Fruit fly (Drosophila melanogaster) whole organism, embryonic: ENCODE measurements around the gene CG12182.
A peak's percentile ranks its signal among the peaks of the same experiment; 100 is the strongest.

Experiments used
- CG13287 ChIP-seq: fragments of 200-800 bp; sonication (Bioruptor generic); IDR thresholded peaks from 2 replicates; pipeline ENCODE4 v1.3.6; 2022; ENCODE audit warnings: missing biosample characterization, missing genetic modification characterization; ENCODE audit not compliant: partially characterized antibody
- CG13624 ChIP-seq: fragments of 200-800 bp; sonication (Bioruptor generic); optimal IDR thresholded peaks from 2 replicates; lab custom pipeline; 2016; ENCODE audit warnings: missing biosample characterization, missing genetic modification characterization
- CG6791 ChIP-seq: fragments of 200-800 bp; sonication (Bioruptor generic); IDR thresholded peaks from 3 replicates; pipeline ENCODE4 v1.3.6; 2022; ENCODE audit warnings: missing biosample characterization, missing genetic modification characterization; ENCODE audit not compliant: partially characterized antibody
- Hsf ChIP-seq: fragments of 200-800 bp; sonication (Bioruptor generic); optimal IDR thresholded peaks from 3 replicates; lab custom pipeline; 2016; ENCODE audit warnings: missing biosample characterization, missing genetic modification characterization
- Mes4 ChIP-seq: fragments of 200-800 bp; sonication (Bioruptor generic); optimal IDR thresholded peaks from 2 replicates; lab custom pipeline; 2016; ENCODE audit warnings: missing biosample characterization, missing genetic modification characterization
- Oli ChIP-seq: fragments of 200-800 bp; sonication (Bioruptor generic); optimal IDR thresholded peaks from 2 replicates; lab custom pipeline; 2018; ENCODE audit warnings: missing biosample characterization, mild to moderate bottlenecking, missing genetic modification characterization, moderate library complexity
- Optix ChIP-seq: fragments of 200-800 bp; sonication (Bioruptor generic); IDR thresholded peaks from 3 replicates; pipeline ENCODE4 v1.3.6; 2022; ENCODE audit warnings: missing biosample characterization, missing genetic modification characterization
- Ravus ChIP-seq: fragments of 200-800 bp; sonication (Bioruptor generic); IDR thresholded peaks from 2 replicates; pipeline ENCODE4 v1.3.6; 2022; ENCODE audit warnings: missing biosample characterization, missing genetic modification characterization
- bcd ChIP-seq: fragments of 200-800 bp; sonication (Bioruptor generic); optimal IDR thresholded peaks from 2 replicates; lab custom pipeline; 2017; ENCODE audit warnings: missing biosample characterization, mild to moderate bottlenecking, missing genetic modification characterization
- dan ChIP-seq: fragments of 200-800 bp; sonication (Bioruptor generic); IDR thresholded peaks from 2 replicates; pipeline ENCODE4 v1.3.6; 2022; ENCODE audit warnings: missing biosample characterization, missing genetic modification characterization
- knrl ChIP-seq: fragments of 200-800 bp; sonication (Bioruptor generic); IDR thresholded peaks from 3 replicates; pipeline ENCODE4 v1.3.6; 2022; ENCODE audit warnings: missing biosample characterization, missing genetic modification characterization; ENCODE audit not compliant: partially characterized antibody
- psq ChIP-seq: fragments of 200-800 bp; sonication (Bioruptor generic); optimal IDR thresholded peaks from 2 replicates; lab custom pipeline; 2017; ENCODE audit warnings: missing biosample characterization, missing genetic modification characterization

DNA sequence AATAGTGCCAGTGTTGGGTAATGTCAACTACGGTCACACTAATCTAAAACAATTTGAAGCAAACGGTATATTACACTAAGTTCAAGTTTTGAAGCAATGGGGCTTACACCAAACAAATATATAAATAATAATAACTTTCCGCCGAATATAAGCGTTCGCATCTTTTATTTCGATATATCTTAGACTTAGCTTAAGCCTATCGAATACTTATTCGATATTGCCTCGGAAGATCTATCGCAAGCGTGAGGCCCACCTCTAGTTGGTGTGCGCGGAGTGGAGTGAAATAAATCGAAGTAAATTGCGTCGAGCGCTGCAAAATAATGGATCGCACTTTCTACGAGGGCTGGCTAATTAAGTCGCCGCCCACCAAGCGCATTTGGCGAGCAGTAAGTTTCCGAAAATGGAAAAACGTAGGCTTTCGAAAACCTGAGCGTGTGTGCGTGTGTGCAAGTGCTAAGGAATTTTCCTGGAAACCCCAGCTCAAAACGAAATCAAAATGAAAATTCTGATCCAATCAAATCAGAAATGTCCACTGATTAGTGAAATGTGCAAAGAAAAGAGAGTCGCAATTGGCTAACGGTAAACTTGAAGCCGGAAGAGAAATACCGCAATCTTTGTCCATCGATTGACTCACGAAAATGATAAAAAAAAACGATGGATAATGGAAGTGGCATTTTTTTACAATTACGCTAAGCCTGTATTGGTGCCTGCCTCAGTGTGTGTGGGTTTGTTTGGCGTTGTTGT, 10.0 kb downstream of the CG12182 start, which contains the start of gene dos:
- TF ChIP-seq bcd (GFP tag; lab: Kevin White, UChicago), result peak; percentile 10
- TF ChIP-seq psq, result peak; percentile 4
- TF ChIP-seq CG13624 (GFP tag; lab: Kevin White, UChicago), result peak; percentile 45
- peak; percentile 10 for TF ChIP-seq Mes4 (GFP tag; lab: Kevin White, UChicago)
- peak; percentile 74 for TF ChIP-seq knrl (GFP tag; lab: Robert Waterston, UW)
- no peak for TF ChIP-seq Ravus (GFP tag; lab: Robert Waterston, UW)
- peak; percentile 78 for TF ChIP-seq CG6791
- peak; percentile 50 for TF ChIP-seq Hsf (GFP tag; lab: Kevin White, UChicago)
- peak; percentile 85 for TF ChIP-seq CG13287
- 0 out of 3 replicates have a peak, but pooled peaks have one; percentile 31 for TF ChIP-seq Optix (GFP tag; lab: Robert Waterston, UW)
- TF ChIP-seq Oli (tag; lab: Kevin White, UChicago), result no peak
- TF ChIP-seq dan, result no peak
